Fruit fly (Drosophila melanogaster) whole organism: ENCODE data around the gene mthl14.

ENCODE experiments used
- CG8478 ChIP-seq: fragments of >200 bp; optimal IDR thresholded peaks from 2 replicates; lab custom pipeline; 2018; ENCODE audit warnings: inconsistent platforms
- Dll ChIP-seq: fragments of >200 bp; optimal IDR thresholded peaks from 2 replicates; lab custom pipeline; 2017
- EcR ChIP-seq, 2 experiments: fragments of >200 bp; optimal IDR thresholded peaks; 2 replicates each; lab custom pipeline; 2017; ENCODE audit warnings: missing biosample characterization in 2 of 2, missing genetic modification characterization in 2 of 2, missing genetic modification reagents in 2 of 2
- pan ChIP-seq: fragments of >200 bp; optimal IDR thresholded peaks from 2 replicates; lab custom pipeline; 2017
- psq ChIP-seq: fragments of >200 bp; optimal IDR thresholded peaks from 2 replicates; lab custom pipeline; 2017
- usp ChIP-seq: fragments of >200 bp; optimal IDR thresholded peaks from 2 replicates; lab custom pipeline; 2017; ENCODE audit warnings: missing biosample characterization, missing genetic modification characterization, mixed read lengths

- TF ChIP-seq CG8478 = no peak
- TF ChIP-seq pan (lab: Kevin White, UChicago) = no peak
- no peak for TF ChIP-seq psq
- no peak for TF ChIP-seq usp (GFP tag; lab: Kevin White, UChicago)
- TF ChIP-seq Dll (lab: Kevin White, UChicago) = no peak
- no peak for TF ChIP-seq EcR (GFP tag; optimal IDR thresholded peaks at IDR 0.05; lab: Kevin White, UChicago)
Measured at dm6 chr3L:225120-225519, 22.2 kb upstream of the mthl14 start.
